Fruit fly (Drosophila melanogaster): ENCODE measurements around the gene CG10077.

CG10077 gene

DNA sequence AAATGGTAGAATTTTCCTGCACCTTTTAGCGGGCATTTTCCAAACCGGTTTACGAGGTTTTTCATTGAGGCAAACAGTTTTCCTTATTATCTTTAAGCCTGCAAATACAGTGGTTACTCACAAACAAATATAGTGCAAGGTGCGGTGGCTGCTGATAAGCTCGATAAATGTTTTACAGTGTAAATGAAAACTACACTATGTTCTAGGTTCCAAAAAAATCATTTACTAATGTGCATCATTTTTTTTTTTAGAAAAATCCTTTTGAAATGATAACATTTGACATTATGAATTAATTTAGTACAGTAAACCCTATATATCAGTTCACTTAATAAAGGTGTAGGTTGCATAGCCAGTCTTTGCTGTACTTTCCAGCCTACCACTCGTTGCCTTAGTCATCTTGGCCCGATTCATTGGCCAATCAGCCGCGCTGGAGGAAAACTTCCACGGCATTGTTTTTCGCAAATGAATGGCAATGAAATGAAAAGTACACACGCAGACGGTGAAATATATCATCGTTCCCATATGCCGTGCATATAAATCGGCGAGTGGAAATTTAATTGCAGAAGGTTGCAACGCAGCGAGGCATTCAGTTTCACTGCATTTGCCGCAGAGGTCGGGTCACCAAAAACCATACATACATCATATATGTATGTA, 22.5 kb upstream of the CG10077 start:
- TF ChIP-seq Rel (GFP tag; optimal IDR thresholded peaks at IDR 0.05) (no peak), Rel (tag; optimal IDR thresholded peaks at IDR 0.05) (no peak), GATAd (GFP tag; optimal IDR thresholded peaks at IDR 0.05) (no peak), usp (GFP tag; optimal IDR thresholded peaks at IDR 0.05) (no peak), Mio (GFP tag; optimal IDR thresholded peaks at IDR 0.05) (no peak), Hr83 (GFP tag; optimal IDR thresholded peaks at IDR 0.05; ENCODE audit: poor library complexity, severe bottlenecking) (no peak), woc (GFP tag; optimal IDR thresholded peaks at IDR 0.05) (no peak), Dfd (GFP tag; optimal IDR thresholded peaks at IDR 0.05) (no peak), dmrt93B (GFP tag; optimal IDR thresholded peaks at IDR 0.05) (no peak), Sp1 (GFP tag; optimal IDR thresholded peaks at IDR 0.05) (no peak), lola (GFP tag; optimal IDR thresholded peaks at IDR 0.05) (no peak), sv (GFP tag; optimal IDR thresholded peaks at IDR 0.05) (no peak), Hnf4 (GFP tag; optimal IDR thresholded peaks at IDR 0.05) (no peak), Vsx2 (GFP tag; optimal IDR thresholded peaks at IDR 0.05; ENCODE audit: partially characterized antibody) (no peak), OdsH (GFP tag; optimal IDR thresholded peaks at IDR 0.05) (no peak)

DNA sequence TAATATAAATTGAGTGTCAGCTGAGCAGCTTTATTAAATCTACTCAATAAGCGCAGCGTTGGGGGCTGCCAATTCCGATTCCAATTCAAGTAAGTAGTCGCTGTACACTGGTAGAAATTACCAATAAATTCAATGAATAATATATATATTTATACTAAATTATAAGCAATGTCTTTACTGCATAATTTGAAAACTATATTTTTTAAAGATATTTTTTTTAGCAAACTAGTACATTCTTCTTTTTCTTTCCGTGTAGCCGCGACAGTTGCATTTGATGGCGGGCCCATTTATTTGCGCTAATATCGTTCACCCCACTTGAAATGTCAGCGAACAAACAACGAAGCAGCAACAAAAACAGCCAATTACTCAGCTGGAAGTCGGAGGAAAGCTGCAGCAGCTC, 21.7 kb upstream of the CG10077 start:
- no peak for TF ChIP-seq dl (GFP tag; optimal IDR thresholded peaks at IDR 0.05; ENCODE audit: insufficient read depth in 1 of 2, partially characterized antibody in 2 of 2)
- TF ChIP-seq CG9705 (GFP tag; optimal IDR thresholded peaks at IDR 0.05): peak; percentile 5
- TF ChIP-seq jim (GFP tag; optimal IDR thresholded peaks at IDR 0.05): no peak
- peak; percentile 48 for TF ChIP-seq sage (GFP tag; optimal IDR thresholded peaks at IDR 0.05)
- peak; percentile 25 for TF ChIP-seq ey (GFP tag; optimal IDR thresholded peaks at IDR 0.05)
- TF ChIP-seq N (GFP tag; optimal IDR thresholded peaks at IDR 0.05): no peak
- TF ChIP-seq Rel (GFP tag; optimal IDR thresholded peaks at IDR 0.05): no peak
- TF ChIP-seq Rel (tag; optimal IDR thresholded peaks at IDR 0.05): peak; percentile 19
- TF ChIP-seq Mio (GFP tag; optimal IDR thresholded peaks at IDR 0.05): no peak
- TF ChIP-seq rgr (GFP tag; optimal IDR thresholded peaks at IDR 0.05): peak; percentile 69
- peak; percentile 63 for TF ChIP-seq psq (GFP tag; optimal IDR thresholded peaks at IDR 0.05)
- TF ChIP-seq Hnf4 (GFP tag; optimal IDR thresholded peaks at IDR 0.05): peak; percentile 68
- TF ChIP-seq Vsx2 (GFP tag; optimal IDR thresholded peaks at IDR 0.05; ENCODE audit: partially characterized antibody): no peak
- TF ChIP-seq foxo (GFP tag; optimal IDR thresholded peaks at IDR 0.05): peak in 1 of 2 experiments; percentile 75
- peak; percentile 54 for TF ChIP-seq fru (GFP tag; optimal IDR thresholded peaks at IDR 0.05)
- no peak for TF ChIP-seq pan (optimal IDR thresholded peaks at IDR 0.05)
- TF ChIP-seq br (GFP tag; optimal IDR thresholded peaks at IDR 0.05): peak; percentile 38
- no peak for TF ChIP-seq tai (GFP tag; optimal IDR thresholded peaks at IDR 0.05)
- TF ChIP-seq dmrt93B (GFP tag; optimal IDR thresholded peaks at IDR 0.05): peak; percentile 22
- TF ChIP-seq CrebA (GFP tag; optimal IDR thresholded peaks at IDR 0.05; ENCODE audit: borderline replicate concordance): no peak
- TF ChIP-seq HLH106 (tag; optimal IDR thresholded peaks at IDR 0.05): peak; percentile 75
- TF ChIP-seq Jra (GFP tag; optimal IDR thresholded peaks at IDR 0.05): no peak
- peak; percentile 80 for TF ChIP-seq Sp1 (GFP tag; optimal IDR thresholded peaks at IDR 0.05)
- TF ChIP-seq Dfd (GFP tag; optimal IDR thresholded peaks at IDR 0.05): no peak
- TF ChIP-seq lola (GFP tag; optimal IDR thresholded peaks at IDR 0.05): no peak
- peak; percentile 68 for TF ChIP-seq h (GFP tag; optimal IDR thresholded peaks at IDR 0.05)
- TF ChIP-seq sv (GFP tag; optimal IDR thresholded peaks at IDR 0.05): no peak
- no peak for TF ChIP-seq usp (GFP tag; optimal IDR thresholded peaks at IDR 0.05)
- TF ChIP-seq Dif (GFP tag; optimal IDR thresholded peaks at IDR 0.05; ENCODE audit: partially characterized antibody): no peak
- no peak for TF ChIP-seq Hr78 (GFP tag; optimal IDR thresholded peaks at IDR 0.05)
- peak; percentile 12 for TF ChIP-seq Hr83 (GFP tag; optimal IDR thresholded peaks at IDR 0.05; ENCODE audit: poor library complexity, severe bottlenecking)
- TF ChIP-seq Myc (optimal IDR thresholded peaks at IDR 0.05): no peak
- peak; percentile 77 for TF ChIP-seq OdsH (GFP tag; optimal IDR thresholded peaks at IDR 0.05)
- TF ChIP-seq woc (GFP tag; optimal IDR thresholded peaks at IDR 0.05): no peak
- TF ChIP-seq CG32264 (GFP tag; optimal IDR thresholded peaks at IDR 0.05): no peak
- TF ChIP-seq brk (GFP tag; optimal IDR thresholded peaks at IDR 0.05): peak; percentile 61
- TF ChIP-seq dsf (GFP tag; optimal IDR thresholded peaks at IDR 0.05; ENCODE audit: borderline replicate concordance): no peak
- TF ChIP-seq GATAd (GFP tag; optimal IDR thresholded peaks at IDR 0.05): no peak
- TF ChIP-seq Abd-B (GFP tag; optimal IDR thresholded peaks at IDR 0.05): no peak

All from whole organism, wandering third instar larva.